Fruit fly (Drosophila melanogaster): ENCODE data around the gene CG13983.

DNA sequence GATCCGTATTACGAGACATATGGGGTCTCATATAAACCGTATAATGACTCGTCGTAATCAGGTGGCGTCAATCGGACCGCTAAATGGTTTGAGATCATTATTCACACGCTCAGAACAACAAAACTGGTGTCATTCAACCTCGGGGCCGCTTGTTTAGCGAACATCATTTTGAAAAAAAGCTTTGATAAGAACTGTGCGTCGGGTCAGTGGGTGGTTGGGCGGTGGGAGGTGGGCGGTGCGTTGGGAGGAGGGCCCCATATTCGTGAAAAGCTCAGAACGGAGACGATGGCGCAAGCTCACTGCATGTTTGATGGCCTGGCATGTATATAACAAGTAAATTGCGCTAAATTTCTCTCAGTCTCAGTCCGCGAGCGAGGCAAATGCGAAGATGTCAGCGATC, 8.8 kb downstream of the CG13983 start, which contains the start of gene AANATL2:
- TF ChIP-seq h (optimal IDR thresholded peaks at IDR 0.05) (no peak), Oli (tag; optimal IDR thresholded peaks at IDR 0.05) (no peak), lilli (GFP tag; optimal IDR thresholded peaks at IDR 0.05) (no peak), Hr39 (optimal IDR thresholded peaks at IDR 0.05) (no peak), schlank (tag; optimal IDR thresholded peaks at IDR 0.05) (no peak), CG8388 (GFP tag; optimal IDR thresholded peaks at IDR 0.05) (no peak), CG11696 (GFP tag; IDR thresholded peaks at IDR 0.05) (no peak), CG5953 (GFP tag; IDR thresholded peaks at IDR 0.05) (no peak), CG9609 (GFP tag; optimal IDR thresholded peaks at IDR 0.05) (no peak), inv (GFP tag; IDR thresholded peaks at IDR 0.05; ENCODE audit: partially characterized antibody) (no peak), ham (GFP tag; IDR thresholded peaks at IDR 0.05) (no peak), zf30C (GFP tag; optimal IDR thresholded peaks at IDR 0.05) (no peak), lola (GFP tag; optimal IDR thresholded peaks at IDR 0.05) (no peak), grau (tag; optimal IDR thresholded peaks at IDR 0.05) (no peak)

Data from whole organism, embryonic.